Worm (Caenorhabditis elegans): Measurements from ENCODE around the gene C29F7.10.
"Not testable (repeated sequence)": the region's sequence is repeated elsewhere in the genome, so short reads cannot be mapped to it uniquely, and the experiment has no call there.

C29F7.10 gene

ce11 chrX:13431388-13431787, at the start of gene C29F7.10:
Gene C29F7.10, minus strand, starts transcription at chrX:13431488.
- TF ChIP-seq C16A3.4 (tag; optimal IDR thresholded peaks at IDR 0.05); ceh-8 (GFP tag; optimal IDR thresholded peaks at IDR 0.05); xbp-1 (tag; optimal IDR thresholded peaks at IDR 0.05): not testable (repeated sequence)

- no peak for TF ChIP-seq sptf-1 (tag; optimal IDR thresholded peaks at IDR 0.05)
- no peak for TF ChIP-seq nhr-12 (tag; optimal IDR thresholded peaks at IDR 0.05)
- TF ChIP-seq ceh-82 (tag; optimal IDR thresholded peaks at IDR 0.05), result no peak
- TF ChIP-seq egl-13 (tag; optimal IDR thresholded peaks at IDR 0.05), result no peak
- TF ChIP-seq unc-98 (GFP tag; IDR thresholded peaks at IDR 0.05), result no peak
- no peak for TF ChIP-seq fkh-10 (GFP tag; optimal IDR thresholded peaks at IDR 0.05)
- no peak for TF ChIP-seq egl-27 (tag; optimal IDR thresholded peaks at IDR 0.05)
- TF ChIP-seq ets-5 (GFP tag; IDR thresholded peaks at IDR 0.05), result no peak
- no peak for TF ChIP-seq nhr-85 (tag)
- TF ChIP-seq fkh-8 (tag; optimal IDR thresholded peaks at IDR 0.05), result no peak
- TF ChIP-seq efl-3 (GFP tag; optimal IDR thresholded peaks at IDR 0.05), result no peak
- no peak for TF ChIP-seq grh-1 (GFP tag; IDR thresholded peaks at IDR 0.05)
- TF ChIP-seq isw-1 (GFP tag; IDR thresholded peaks at IDR 0.05), result no peak
- TF ChIP-seq zag-1 (tag; optimal IDR thresholded peaks at IDR 0.05), result no peak
Observed at ce11 chrX:13477356-13477755, 46.1 kb upstream of the C29F7.10 start, which contains the start of gene efn-3. Gene efn-3, minus strand, starts transcription at chrX:13477456.

- TF ChIP-seq rnt-1 (tag; optimal IDR thresholded peaks at IDR 0.05) (no peak), fkh-4 (tag; optimal IDR thresholded peaks at IDR 0.05; ENCODE audit: borderline replicate concordance) (no peak), nhr-20 (tag; optimal IDR thresholded peaks at IDR 0.05) (no peak), efl-1 (optimal IDR thresholded peaks at IDR 0.05) (no peak), efl-1 (GFP tag; optimal IDR thresholded peaks at IDR 0.05 in 1 of 2) (peak in 1 of 2 experiments; percentile 45)
Observed at ce11 chrX:13471855-13472254, 40.6 kb upstream of the C29F7.10 start, which contains the start of gene tre-4. Gene tre-4, plus strand, starts transcription at chrX:13472155.

DNA sequence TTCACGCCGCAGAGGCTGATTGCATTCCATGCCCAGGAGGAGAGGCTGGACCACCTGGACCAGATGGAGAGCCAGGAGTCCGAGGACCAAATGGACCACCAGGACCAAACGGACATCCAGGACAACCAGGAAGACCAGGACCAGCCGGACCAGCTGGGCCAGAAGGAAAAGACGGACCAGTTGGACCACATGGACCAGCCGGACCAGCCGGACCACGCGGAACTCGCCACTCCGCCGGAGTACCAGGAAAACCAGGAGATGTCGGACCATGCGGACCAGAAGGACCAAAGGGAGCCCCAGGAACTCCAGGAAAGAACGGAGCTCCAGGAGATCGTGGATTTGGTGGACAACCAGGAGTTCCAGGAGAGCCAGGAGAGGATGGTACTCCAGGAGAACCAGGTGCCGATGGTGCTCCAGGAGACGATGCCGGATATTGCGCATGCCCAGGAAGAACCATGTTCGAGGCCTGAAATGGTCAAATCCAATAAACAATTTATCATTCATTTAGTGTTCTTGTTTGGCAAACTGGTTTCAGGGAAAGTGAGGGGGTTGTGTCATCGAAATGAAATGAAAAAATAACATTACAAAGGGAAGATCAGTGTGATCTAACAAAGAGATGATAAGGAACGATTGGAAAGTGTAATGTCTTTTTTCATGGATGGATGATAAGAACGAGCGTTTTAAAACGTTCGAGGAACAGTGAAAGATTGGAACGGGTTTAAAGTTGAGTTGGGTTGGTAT, 38.8 kb upstream of the C29F7.10 start:
- TF ChIP-seq blmp-1 (tag; optimal IDR thresholded peaks at IDR 0.05) (peak; percentile 83), elt-3 (tag; optimal IDR thresholded peaks at IDR 0.05) (peak in 2 of 6 experiments; percentile 15), mef-2 (tag; optimal IDR thresholded peaks at IDR 0.05) (no peak)

ce11 chrX:13469047-13469633, 37.9 kb upstream of the C29F7.10 start, which contains the start of gene col-184:
Gene col-184, plus strand, starts transcription at chrX:13469455.
- TF ChIP-seq snpc-4 (tag; optimal IDR thresholded peaks at IDR 0.05) (no peak), blmp-1 (tag; optimal IDR thresholded peaks at IDR 0.05) (peak; percentile 79), unc-86 (tag; optimal IDR thresholded peaks at IDR 0.05) (no peak), elt-3 (tag; optimal IDR thresholded peaks at IDR 0.05) (peak in 1 of 6 experiments; percentile 42), fos-1 (tag; optimal IDR thresholded peaks at IDR 0.05) (no peak), unc-30 (tag; optimal IDR thresholded peaks at IDR 0.05) (no peak), mab-9 (GFP tag; IDR thresholded peaks at IDR 0.05) (no peak), Y116A8C.19 (tag; optimal IDR thresholded peaks at IDR 0.05; ENCODE audit: borderline replicate concordance) (no peak), nhr-20 (tag; optimal IDR thresholded peaks at IDR 0.05) (no peak), egl-13 (tag; optimal IDR thresholded peaks at IDR 0.05) (no peak), efl-3 (GFP tag; optimal IDR thresholded peaks at IDR 0.05) (no peak), unc-62 (GFP tag; optimal IDR thresholded peaks at IDR 0.05) (no peak), mep-1 (tag; optimal IDR thresholded peaks at IDR 0.05) (no peak), sptf-1 (tag; optimal IDR thresholded peaks at IDR 0.05) (no peak)

Measured in whole organism, L1 larva.